Fruit fly (Drosophila melanogaster) whole organism, prepupa: ENCODE measurements around the gene CG7381.

ENCODE experiments used
- Blimp-1 ChIP-seq: fragments of 200-800 bp; sonication (Bioruptor generic); optimal IDR thresholded peaks from 3 replicates; lab custom pipeline; 2017; ENCODE audit warnings: missing biosample characterization, missing genetic modification characterization, mild to moderate bottlenecking, moderate library complexity, missing genetic modification reagents
- CG10631 ChIP-seq: fragments of 200-800 bp; sonication (Bioruptor generic); optimal IDR thresholded peaks from 2 replicates; lab custom pipeline; 2016; ENCODE audit warnings: missing biosample characterization, missing genetic modification characterization
- CG10669 ChIP-seq: fragments of 200-800 bp; sonication (Bioruptor generic); optimal IDR thresholded peaks from 3 replicates; lab custom pipeline; 2018; ENCODE audit warnings: missing biosample characterization, mild to moderate bottlenecking, missing genetic modification characterization, moderate library complexity
- CG11294 ChIP-seq: fragments of 200-800 bp; sonication (Bioruptor generic); IDR thresholded peaks from 2 replicates; pipeline ENCODE4 v1.3.6; 2022; ENCODE audit warnings: missing biosample characterization, missing genetic modification characterization
- CG11762 ChIP-seq: fragments of 200-800 bp; sonication (Bioruptor generic); optimal IDR thresholded peaks from 3 replicates; lab custom pipeline; 2016; ENCODE audit warnings: missing biosample characterization, missing genetic modification characterization; ENCODE audit not compliant: insufficient read depth
- CG15336 ChIP-seq: fragments of 200-800 bp; sonication (Bioruptor generic); IDR thresholded peaks from 2 replicates; pipeline ENCODE4 v1.3.6; 2022; ENCODE audit warnings: missing biosample characterization, missing genetic modification characterization
- CG1621 ChIP-seq: fragments of 200-800 bp; sonication (Bioruptor generic); optimal IDR thresholded peaks from 3 replicates; lab custom pipeline; 2018; ENCODE audit warnings: missing biosample characterization, mild to moderate bottlenecking, missing genetic modification characterization
- CG16779 ChIP-seq: fragments of 200-800 bp; sonication (Bioruptor generic); optimal IDR thresholded peaks from 3 replicates; lab custom pipeline; 2017; ENCODE audit warnings: missing biosample characterization, mild to moderate bottlenecking, missing genetic modification characterization
- CG3032 ChIP-seq: fragments of 200-800 bp; optimal IDR thresholded peaks from 2 replicates; lab custom pipeline; 2019; ENCODE audit warnings: missing biosample characterization, mild to moderate bottlenecking, missing genetic modification characterization, moderate library complexity
- CG32006 ChIP-seq: fragments of 200-800 bp; sonication (Bioruptor generic); optimal IDR thresholded peaks from 3 replicates; lab custom pipeline; 2017; ENCODE audit warnings: missing biosample characterization, mild to moderate bottlenecking, missing genetic modification characterization
- CG6163 ChIP-seq: fragments of 200-800 bp; sonication (Bioruptor generic); IDR thresholded peaks from 3 replicates; pipeline ENCODE4 v1.3.6; 2022; ENCODE audit warnings: missing biosample characterization, missing genetic modification characterization
- CG6276 ChIP-seq: fragments of 200-800 bp; sonication (Bioruptor generic); optimal IDR thresholded peaks from 2 replicates; lab custom pipeline; 2017; ENCODE audit warnings: missing biosample characterization, mild to moderate bottlenecking, missing genetic modification characterization
- CG6808 ChIP-seq: fragments of 200-800 bp; sonication (Bioruptor generic); optimal IDR thresholded peaks from 3 replicates; lab custom pipeline; 2017; ENCODE audit warnings: missing biosample characterization, missing genetic modification characterization, mild to moderate bottlenecking, moderate library complexity, missing genetic modification reagents
- CG7368 ChIP-seq: fragments of 200-800 bp; sonication (Bioruptor generic); optimal IDR thresholded peaks from 3 replicates; lab custom pipeline; 2016; ENCODE audit warnings: missing biosample characterization, missing genetic modification characterization
- CG8119 ChIP-seq: fragments of 200-800 bp; sonication (Bioruptor generic); IDR thresholded peaks from 3 replicates; pipeline ENCODE4 v1.3.6; 2022; ENCODE audit warnings: missing biosample characterization, missing genetic modification characterization
- CG8319 ChIP-seq: fragments of 200-800 bp; sonication (Bioruptor generic); optimal IDR thresholded peaks from 3 replicates; lab custom pipeline; 2016; ENCODE audit warnings: missing biosample characterization, missing genetic modification characterization
- CG8632 ChIP-seq: fragments of 200-800 bp; sonication (Bioruptor generic); optimal IDR thresholded peaks from 3 replicates; lab custom pipeline; 2016; ENCODE audit warnings: missing biosample characterization, missing genetic modification characterization
- Eip75B ChIP-seq: fragments of 200-800 bp; sonication (Bioruptor generic); optimal IDR thresholded peaks from 3 replicates; lab custom pipeline; 2016; ENCODE audit warnings: missing biosample characterization, missing genetic modification characterization
- Eip78C ChIP-seq: fragments of 200-800 bp; sonication (Bioruptor generic); peaks from one replicate; lab custom pipeline; 2016; ENCODE audit warnings: missing biosample characterization, missing genetic modification characterization
- Ets21C ChIP-seq: fragments of 200-800 bp; sonication (Bioruptor generic); optimal IDR thresholded peaks from 3 replicates; lab custom pipeline; 2016; ENCODE audit warnings: missing biosample characterization, missing genetic modification characterization
- Gug ChIP-seq: fragments of 200-800 bp; sonication (Bioruptor generic); IDR thresholded peaks from 2 replicates; pipeline ENCODE4 v1.3.6; 2022; ENCODE audit warnings: missing biosample characterization, missing genetic modification characterization
- Hr39 ChIP-seq: fragments of 200-800 bp; sonication (Bioruptor generic); optimal IDR thresholded peaks from 2 replicates; lab custom pipeline; 2016; ENCODE audit warnings: missing biosample characterization, missing genetic modification characterization
- Lpt ChIP-seq: fragments of 200-800 bp; sonication (Bioruptor generic); optimal IDR thresholded peaks from 3 replicates; lab custom pipeline; 2016; ENCODE audit warnings: missing biosample characterization, missing genetic modification characterization
- Met ChIP-seq: fragments of 200-800 bp; sonication (Bioruptor generic); optimal IDR thresholded peaks from 3 replicates; lab custom pipeline; 2016; ENCODE audit warnings: missing biosample characterization, missing genetic modification characterization
- OdsH ChIP-seq: fragments of 200-800 bp; sonication (Bioruptor generic); optimal IDR thresholded peaks from 3 replicates; lab custom pipeline; 2016; ENCODE audit warnings: missing biosample characterization, missing genetic modification characterization
- Smox ChIP-seq: fragments of 200-800 bp; sonication (Bioruptor generic); optimal IDR thresholded peaks from 3 replicates; lab custom pipeline; 2016; ENCODE audit warnings: missing biosample characterization, missing genetic modification characterization
- Sox102F ChIP-seq: fragments of 200-800 bp; sonication (Bioruptor generic); optimal IDR thresholded peaks from 2 replicates; lab custom pipeline; 2016; ENCODE audit warnings: missing biosample characterization, mild to moderate bottlenecking, missing genetic modification characterization
- Sox15 ChIP-seq: fragments of 200-800 bp; sonication (Bioruptor generic); optimal IDR thresholded peaks from 3 replicates; lab custom pipeline; 2016; ENCODE audit warnings: missing biosample characterization, missing genetic modification characterization
- cyc ChIP-seq: fragments of 200-800 bp; sonication (Bioruptor generic); optimal IDR thresholded peaks from 3 replicates; lab custom pipeline; 2016; ENCODE audit warnings: missing biosample characterization, missing genetic modification characterization
- dac ChIP-seq: fragments of 200-800 bp; sonication (Bioruptor generic); optimal IDR thresholded peaks from 2 replicates; lab custom pipeline; 2017; ENCODE audit warnings: missing biosample characterization, mild to moderate bottlenecking, missing genetic modification characterization
- dsx ChIP-seq: fragments of 200-800 bp; optimal IDR thresholded peaks from 3 replicates; lab custom pipeline; 2019; ENCODE audit warnings: missing biosample characterization, mild to moderate bottlenecking, missing genetic modification characterization, moderate library complexity; ENCODE audit not compliant: poor library complexity, severe bottlenecking
- eg ChIP-seq: fragments of 200-800 bp; sonication (Bioruptor generic); IDR thresholded peaks from 3 replicates; pipeline ENCODE4 v1.3.6; 2022; ENCODE audit warnings: missing biosample characterization, missing genetic modification characterization
- esn ChIP-seq: fragments of 200-800 bp; sonication (Bioruptor generic); optimal IDR thresholded peaks from 2 replicates; lab custom pipeline; 2016; ENCODE audit warnings: missing biosample characterization, mild to moderate bottlenecking, missing genetic modification characterization, moderate library complexity
- fd59A ChIP-seq: fragments of 200-800 bp; sonication (Bioruptor generic); optimal IDR thresholded peaks from 2 replicates; lab custom pipeline; 2017; ENCODE audit warnings: missing biosample characterization, mild to moderate bottlenecking, missing genetic modification characterization, missing genetic modification reagents
- fd85E ChIP-seq: fragments of 200-800 bp; sonication (Bioruptor generic); optimal IDR thresholded peaks from 3 replicates; lab custom pipeline; 2016; ENCODE audit warnings: missing biosample characterization, missing genetic modification characterization
- fkh ChIP-seq: fragments of 200-800 bp; sonication (Bioruptor generic); optimal IDR thresholded peaks from 3 replicates; lab custom pipeline; 2017; ENCODE audit warnings: missing biosample characterization, mild to moderate bottlenecking, missing genetic modification characterization, moderate library complexity
- lz ChIP-seq: fragments of 200-800 bp; sonication (Bioruptor generic); optimal IDR thresholded peaks from 3 replicates; lab custom pipeline; 2016; ENCODE audit warnings: missing biosample characterization, missing genetic modification characterization
- net ChIP-seq: fragments of 200-800 bp; sonication (Bioruptor generic); optimal IDR thresholded peaks from 3 replicates; lab custom pipeline; 2016; ENCODE audit warnings: missing biosample characterization, missing genetic modification characterization
- pdm3 ChIP-seq: fragments of 200-800 bp; sonication (Bioruptor generic); optimal IDR thresholded peaks from 3 replicates; lab custom pipeline; 2016; ENCODE audit warnings: missing biosample characterization, missing genetic modification characterization
- salr ChIP-seq, 2 experiments: fragments of 200-800 bp; sonication (Bioruptor generic); optimal IDR thresholded peaks; 3 replicates each; lab custom pipeline; 2016 to 2018; ENCODE audit warnings: missing biosample characterization in 2 of 2, missing genetic modification characterization in 2 of 2, mild to moderate bottlenecking in 1 of 2
- spab ChIP-seq: fragments of 200-800 bp; sonication (Bioruptor generic); optimal IDR thresholded peaks from 2 replicates; lab custom pipeline; 2017; ENCODE audit warnings: missing biosample characterization, mild to moderate bottlenecking, missing genetic modification characterization, missing genetic modification reagents
- ss ChIP-seq, 2 experiments: fragments of 200-800 bp; sonication (Bioruptor generic); optimal IDR thresholded peaks; 2 replicates in 1 of 2; 3 replicates in 1 of 2; lab custom pipeline; 2017 to 2018; ENCODE audit warnings: mild to moderate bottlenecking in 2 of 2, missing biosample characterization in 2 of 2, missing genetic modification characterization in 2 of 2, moderate library complexity in 1 of 2
- svp ChIP-seq: fragments of 200-800 bp; sonication (Bioruptor generic); peaks from one replicate; lab custom pipeline; 2016; ENCODE audit warnings: missing biosample characterization, missing genetic modification characterization
- topi ChIP-seq: fragments of 200-800 bp; sonication (Bioruptor generic); optimal IDR thresholded peaks from 3 replicates; lab custom pipeline; 2016; ENCODE audit warnings: missing biosample characterization, missing genetic modification characterization
- vri ChIP-seq: fragments of 200-800 bp; sonication (Bioruptor generic); optimal IDR thresholded peaks from 3 replicates; lab custom pipeline; 2016; ENCODE audit warnings: missing biosample characterization, mild to moderate bottlenecking, missing genetic modification characterization

CG7381 gene

dm6 chr3R:12982982-12983633 lies 5.8 kb upstream of the CG7381 start:
- TF ChIP-seq eg (GFP tag; lab: Robert Waterston, UW) (peak; percentile 55; the same call in 2 of the 3 replicates), CG10631 (GFP tag; lab: Kevin White, UChicago) (no peak), CG8119 (peak; percentile 13; the same call in 1 of the 3 replicates), CG15336 (peak; percentile 41; the same call in 1 of the 2 replicates), net (no peak), svp (GFP tag; lab: Kevin White, UChicago) (peak; percentile 36), vri (GFP tag; lab: Kevin White, UChicago) (peak; percentile 36), Sox102F (no peak), fkh (GFP tag; lab: Kevin White, UChicago) (peak; percentile 45)

- TF ChIP-seq Eip78C (GFP tag; lab: Kevin White, UChicago) (peak; percentile 93), Hr39 (GFP tag; lab: Kevin White, UChicago) (peak; percentile 50), fd85E (peak; percentile 21), dsx (GFP tag; lab: Kevin White, UChicago) (peak; percentile 44), ss (GFP tag; optimal IDR thresholded peaks at IDR 0.05; lab: Kevin White, UChicago) (peak; percentile 20 to 56), dac (GFP tag; lab: Kevin White, UChicago) (peak; percentile 25), CG16779 (tag; lab: Kevin White, UChicago) (no peak), svp (GFP tag; lab: Kevin White, UChicago) (peak; percentile 51), CG6808 (peak; percentile 62), Lpt (GFP tag; lab: Kevin White, UChicago) (peak; percentile 55), fkh (GFP tag; lab: Kevin White, UChicago) (peak; percentile 85), Met (GFP tag; lab: Kevin White, UChicago) (peak; percentile 65), lz (GFP tag; lab: Kevin White, UChicago) (peak; percentile 44), CG8119 (peak; percentile 71), CG8632 (GFP tag; lab: Kevin White, UChicago) (peak; percentile 72), esn (peak; percentile 60), pdm3 (peak; percentile 75), Smox (GFP tag; lab: Kevin White, UChicago) (peak; percentile 46), salr (GFP tag; optimal IDR thresholded peaks at IDR 0.05; lab: Kevin White, UChicago) (peak; percentile 25 to 64), Ets21C (no peak), CG10631 (GFP tag; lab: Kevin White, UChicago) (peak; percentile 49), spab (no peak), CG8319 (GFP tag; lab: Kevin White, UChicago) (no peak), Sox15 (GFP tag; lab: Kevin White, UChicago) (peak; percentile 40), topi (peak; percentile 65), fd59A (GFP tag; lab: Kevin White, UChicago) (peak; percentile 58), net (peak; percentile 59), Gug (GFP tag; lab: Robert Waterston, UW) (peak; percentile 62), Blimp-1 (GFP tag; lab: Kevin White, UChicago) (no peak), CG32006 (peak; percentile 79), CG15336 (peak; percentile 50), CG11294 (GFP tag; lab: Robert Waterston, UW) (0 out of 2 replicates have a peak, but pooled peaks have one; percentile 17), cyc (GFP tag; lab: Kevin White, UChicago) (peak; percentile 31), CG6163 (GFP tag; lab: Robert Waterston, UW) (peak; percentile 67), CG10669 (GFP tag; lab: Kevin White, UChicago) (peak; percentile 76), Eip75B (peak; percentile 42), vri (GFP tag; lab: Kevin White, UChicago) (peak; percentile 44), OdsH (GFP tag; lab: Kevin White, UChicago) (peak; percentile 63), CG1621 (tag; lab: Kevin White, UChicago) (peak; percentile 29), CG11762 (GFP tag; lab: Kevin White, UChicago) (peak; percentile 44), CG6276 (GFP tag; lab: Kevin White, UChicago) (peak; percentile 70), CG7368 (GFP tag; lab: Kevin White, UChicago) (no peak), CG3032 (tag; lab: Kevin White, UChicago) (peak; percentile 68)
Measured at dm6 chr3R:12982167-12982981, 5.1 kb upstream of the CG7381 start.
